Fruit fly (Drosophila melanogaster) whole organism, embryonic: ENCODE results near the gene CG3690.

Experiments used
- CG31365 ChIP-seq: fragments of 200-800 bp; sonication (Bioruptor generic); optimal IDR thresholded peaks from 2 replicates; lab custom pipeline; 2018; ENCODE audit warnings: missing biosample characterization, mild to moderate bottlenecking, missing genetic modification characterization
- CG5180 ChIP-seq: fragments of 200-800 bp; sonication (Bioruptor generic); optimal IDR thresholded peaks from 3 replicates; lab custom pipeline; 2017; ENCODE audit warnings: missing biosample characterization, missing genetic modification characterization, mild to moderate bottlenecking, moderate library complexity, missing genetic modification reagents
- CTCF ChIP-seq: fragments of 200-800 bp; sonication (Bioruptor generic); optimal IDR thresholded peaks from 2 replicates; lab custom pipeline; 2017; ENCODE audit warnings: missing biosample characterization, mild to moderate bottlenecking, missing genetic modification characterization, moderate library complexity
- Chrac-16 ChIP-seq: fragments of 200-800 bp; sonication (Bioruptor generic); optimal IDR thresholded peaks from 3 replicates; lab custom pipeline; 2016; ENCODE audit warnings: missing biosample characterization, missing genetic modification characterization
- Hand ChIP-seq: fragments of 200-800 bp; sonication (Bioruptor generic); optimal IDR thresholded peaks from 2 replicates; lab custom pipeline; 2017; ENCODE audit warnings: mild to moderate bottlenecking, missing biosample characterization, missing genetic modification reagents, missing genetic modification characterization
- bowl ChIP-seq: fragments of 200-800 bp; sonication (Bioruptor generic); IDR thresholded peaks from 2 replicates; pipeline ENCODE4 v1.3.6; 2022; ENCODE audit warnings: missing biosample characterization, missing genetic modification characterization
- dpn ChIP-seq, 2 experiments: fragments of 200-800 bp; sonication (Bioruptor generic); optimal IDR thresholded peaks; 3 replicates each; lab custom pipeline; 2016; ENCODE audit warnings: missing biosample characterization in 2 of 2, missing genetic modification characterization in 2 of 2
- ewg ChIP-seq: fragments of 200-800 bp; sonication (Bioruptor generic); optimal IDR thresholded peaks from 3 replicates; lab custom pipeline; 2017; ENCODE audit warnings: mild to moderate bottlenecking, missing biosample characterization, missing genetic modification reagents, missing genetic modification characterization

DNA sequence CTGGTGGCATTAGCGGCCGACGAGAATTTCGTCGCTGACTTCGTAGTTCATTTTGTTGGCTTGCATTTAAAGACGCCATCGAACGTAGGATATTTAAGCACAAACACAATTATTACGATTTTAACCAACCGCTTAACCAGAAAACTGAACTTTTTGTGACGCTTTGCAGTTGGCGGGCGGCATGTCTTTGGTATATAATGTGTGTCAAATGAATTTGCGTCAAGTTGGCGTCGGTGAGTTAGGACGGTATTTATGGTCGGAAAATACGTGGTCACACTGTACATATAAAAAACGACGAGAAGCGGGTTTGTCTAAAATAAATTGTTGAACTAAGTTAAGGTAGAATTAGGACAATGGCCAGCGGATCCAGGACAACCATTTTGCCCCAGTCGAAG, 23.8 kb downstream of the CG3690 start, which contains the start of the genes CG43867 and MED22:
- TF ChIP-seq bowl: no peak
- TF ChIP-seq CTCF (GFP tag; lab: Kevin White, UChicago): no peak
- no peak for TF ChIP-seq Chrac-16 (GFP tag; lab: Kevin White, UChicago)
- no peak for TF ChIP-seq CG31365 (tag; lab: Kevin White, UChicago)
- TF ChIP-seq Hand (GFP tag; lab: Kevin White, UChicago): no peak
- no peak for TF ChIP-seq CG5180
- no peak for TF ChIP-seq ewg (GFP tag; lab: Kevin White, UChicago)
- no peak for TF ChIP-seq dpn (GFP tag; optimal IDR thresholded peaks at IDR 0.05; lab: Kevin White, UChicago)
